Worm (Caenorhabditis elegans): ENCODE measurements around the gene hsp-3.

DNA sequence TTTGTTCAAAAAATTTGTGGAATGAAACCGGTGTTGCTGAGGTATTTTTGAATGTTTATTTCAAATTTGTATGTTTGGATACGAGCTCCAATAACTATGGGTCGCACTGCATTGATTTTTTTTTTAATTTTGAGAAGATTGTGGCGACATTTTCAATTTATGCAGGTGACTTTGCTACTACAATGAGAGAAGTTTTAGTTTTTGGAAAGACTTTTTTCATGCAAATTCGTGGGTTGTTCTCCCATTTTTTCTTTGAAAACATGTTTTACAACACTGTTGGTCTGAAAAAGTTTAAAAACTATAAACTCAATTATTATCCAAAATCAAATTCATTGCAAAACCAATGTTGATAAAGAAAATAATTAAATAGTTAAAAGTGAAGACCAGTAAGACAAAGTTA is 3.2 kb downstream of the hsp-3 start:
- TF ChIP-seq madf-5 (GFP tag; IDR thresholded peaks at IDR 0.05) (no peak), unc-62 (GFP tag; optimal IDR thresholded peaks at IDR 0.05 in 1 of 2) (no peak), unc-62 (tag; optimal IDR thresholded peaks at IDR 0.05) (no peak), ces-1 (GFP tag; optimal IDR thresholded peaks at IDR 0.05) (no peak), ceh-82 (tag; optimal IDR thresholded peaks at IDR 0.05) (no peak)
